Fruit fly (Drosophila melanogaster) whole organism: ENCODE data around the gene ImpL2.
A peak's percentile ranks its signal among the peaks of the same experiment; 100 is the strongest.

Experiments
- CG8478 ChIP-seq: fragments of >200 bp; optimal IDR thresholded peaks from 2 replicates; lab custom pipeline; 2018; ENCODE audit warnings: inconsistent platforms
- Dll ChIP-seq: fragments of >200 bp; optimal IDR thresholded peaks from 2 replicates; lab custom pipeline; 2017
- EcR ChIP-seq, 2 experiments: fragments of >200 bp; optimal IDR thresholded peaks; 2 replicates each; lab custom pipeline; 2017; ENCODE audit warnings: missing biosample characterization in 2 of 2, missing genetic modification characterization in 2 of 2, missing genetic modification reagents in 2 of 2
- pan ChIP-seq: fragments of >200 bp; optimal IDR thresholded peaks from 2 replicates; lab custom pipeline; 2017
- psq ChIP-seq: fragments of >200 bp; optimal IDR thresholded peaks from 2 replicates; lab custom pipeline; 2017
- usp ChIP-seq: fragments of >200 bp; optimal IDR thresholded peaks from 2 replicates; lab custom pipeline; 2017; ENCODE audit warnings: missing biosample characterization, missing genetic modification characterization, mixed read lengths

ImpL2 gene

DNA sequence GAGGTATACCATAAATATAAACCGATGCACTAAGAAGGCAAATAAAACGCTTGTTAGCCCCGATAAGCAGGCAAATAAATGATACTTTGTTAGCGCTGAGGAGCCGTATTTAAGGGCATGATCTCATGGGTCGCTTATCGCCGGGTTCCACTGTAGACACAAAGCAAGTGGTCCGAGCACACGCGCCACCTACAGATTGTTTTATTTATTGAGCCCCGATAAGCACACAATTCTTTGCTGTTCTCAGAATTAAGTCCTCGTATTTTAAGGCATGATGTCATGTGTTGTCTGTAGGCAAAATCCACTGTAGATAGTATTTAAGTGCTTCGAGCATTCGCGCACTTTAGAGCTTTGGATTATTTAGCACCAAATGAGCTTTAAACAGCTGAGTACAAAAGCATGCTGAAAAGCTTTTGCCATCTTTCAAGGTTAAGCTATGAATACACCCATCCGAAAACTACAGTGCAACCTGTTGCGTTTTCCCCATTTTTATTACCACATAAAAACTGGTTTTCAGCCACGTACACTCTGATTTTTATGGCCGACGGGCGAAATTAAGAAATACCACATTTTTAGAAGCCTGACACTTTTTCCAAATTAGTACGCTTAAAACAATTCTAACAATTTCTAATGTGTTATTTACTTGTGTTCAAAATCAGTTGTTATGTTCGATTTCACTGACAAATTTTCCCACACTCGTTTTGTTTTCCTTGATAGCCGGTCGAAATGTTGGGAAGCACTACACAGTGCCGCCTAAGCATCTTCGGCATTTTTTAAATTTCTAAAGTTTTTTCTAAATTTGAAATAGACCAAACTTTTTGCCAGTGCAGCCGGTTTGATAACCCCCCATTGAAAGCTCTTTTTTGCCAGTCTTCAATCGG is 3.7 kb upstream of the ImpL2 start, which contains the start of gene Sqor:
Sqor (plus strand) TSS at position 732 of the 881 bp plus-strand sequence.
- TF ChIP-seq usp (GFP tag; lab: Kevin White, UChicago) = no peak
- no peak for TF ChIP-seq psq (lab: Kevin White, UChicago)
- TF ChIP-seq Dll (lab: Kevin White, UChicago) = no peak
- TF ChIP-seq CG8478 = no peak
- TF ChIP-seq pan (lab: Kevin White, UChicago) = no peak
- TF ChIP-seq EcR (GFP tag; optimal IDR thresholded peaks at IDR 0.05; lab: Kevin White, UChicago) = no peak

dm6 chr3L:4238195-4238594 is 2.2 kb upstream of the ImpL2 start:
- no peak for TF ChIP-seq usp (GFP tag; lab: Kevin White, UChicago)
- no peak for TF ChIP-seq Dll (lab: Kevin White, UChicago)
- no peak for TF ChIP-seq CG8478
- no peak for TF ChIP-seq pan (lab: Kevin White, UChicago)
- TF ChIP-seq psq (lab: Kevin White, UChicago) = no peak
- TF ChIP-seq EcR (GFP tag; optimal IDR thresholded peaks at IDR 0.05; lab: Kevin White, UChicago) = no peak

DNA sequence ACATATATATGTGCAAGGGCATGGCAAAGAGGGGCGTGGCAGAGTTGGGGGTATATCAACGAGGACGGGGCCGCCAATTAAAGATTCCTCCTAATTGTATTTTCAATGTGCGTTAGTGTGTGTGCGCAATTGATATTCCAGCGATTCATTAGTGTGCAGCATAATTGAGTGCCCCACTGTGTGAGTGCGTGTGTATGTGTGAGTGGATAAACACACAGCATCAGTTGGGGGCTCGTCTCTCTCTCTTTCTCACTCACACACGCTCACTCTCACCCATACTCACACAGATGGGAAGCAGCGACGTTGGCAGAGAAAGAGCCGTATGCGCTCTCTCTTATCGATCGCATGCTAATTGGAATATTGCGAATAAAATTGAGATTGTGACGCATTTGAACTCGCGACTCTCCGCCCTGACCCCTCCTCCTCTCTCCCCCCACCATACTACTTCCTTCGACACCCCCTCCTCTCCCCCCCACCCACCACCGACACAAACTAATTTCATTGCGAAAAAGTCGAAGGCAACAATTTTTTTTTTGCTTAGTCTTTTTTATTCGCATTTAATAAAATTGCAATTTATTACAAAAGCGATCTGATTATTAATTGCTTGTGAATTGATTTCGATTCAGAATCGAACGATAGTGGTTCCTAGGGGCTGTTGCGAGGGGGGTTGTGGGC is 2.2 kb downstream of the ImpL2 start:
- TF ChIP-seq EcR (GFP tag; optimal IDR thresholded peaks at IDR 0.05; lab: Kevin White, UChicago) (no peak), Dll (lab: Kevin White, UChicago) (no peak), CG8478 (no peak), pan (lab: Kevin White, UChicago) (no peak), psq (lab: Kevin White, UChicago) (no peak), usp (GFP tag; lab: Kevin White, UChicago) (no peak)

- TF ChIP-seq EcR (GFP tag; optimal IDR thresholded peaks at IDR 0.05; lab: Kevin White, UChicago) = no peak
- TF ChIP-seq psq (lab: Kevin White, UChicago) = no peak
- no peak for TF ChIP-seq usp (GFP tag; lab: Kevin White, UChicago)
- TF ChIP-seq pan (lab: Kevin White, UChicago) = no peak
- TF ChIP-seq Dll (lab: Kevin White, UChicago) = no peak
- no peak for TF ChIP-seq CG8478
Observed at dm6 chr3L:4232724-4233367, 3.1 kb downstream of the ImpL2 start.

- TF ChIP-seq CG8478 (no peak), usp (GFP tag; lab: Kevin White, UChicago) (no peak), pan (lab: Kevin White, UChicago) (no peak), EcR (GFP tag; optimal IDR thresholded peaks at IDR 0.05; lab: Kevin White, UChicago) (no peak), Dll (lab: Kevin White, UChicago) (no peak), psq (lab: Kevin White, UChicago) (no peak)
Observed at dm6 chr3L:4232227-4232626, 3.7 kb downstream of the ImpL2 start.

DNA sequence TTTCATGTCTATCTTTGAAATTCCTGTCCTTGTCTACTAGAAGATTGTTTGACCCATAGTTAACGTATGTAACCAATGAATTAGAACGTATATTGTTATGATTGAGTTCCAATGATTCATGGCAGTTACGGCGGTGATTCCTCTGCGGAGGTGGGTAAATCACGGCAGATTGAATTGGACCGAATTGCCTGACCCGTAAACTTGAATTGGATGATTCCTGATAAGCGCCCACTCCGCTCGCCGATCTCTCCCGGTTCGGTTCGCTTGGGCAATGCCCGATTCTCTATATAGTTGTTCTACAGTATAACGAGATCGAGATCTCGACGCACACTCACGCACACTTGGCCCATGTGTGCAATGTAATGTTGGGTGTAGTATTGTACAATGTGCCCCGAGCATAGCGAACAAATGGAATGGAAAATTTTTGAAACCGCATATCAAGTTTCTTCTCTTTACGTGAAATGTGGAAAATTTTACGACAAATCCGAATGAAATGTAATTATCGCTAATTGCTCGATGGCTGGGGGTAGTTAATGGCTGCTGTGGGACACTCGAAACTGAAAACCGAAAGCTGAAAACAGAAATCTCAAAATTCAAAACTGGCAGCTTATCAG is 4.4 kb downstream of the ImpL2 start:
- no peak for TF ChIP-seq Dll (lab: Kevin White, UChicago)
- TF ChIP-seq CG8478 = no peak
- no peak for TF ChIP-seq pan (lab: Kevin White, UChicago)
- no peak for TF ChIP-seq usp (GFP tag; lab: Kevin White, UChicago)
- no peak for TF ChIP-seq EcR (GFP tag; optimal IDR thresholded peaks at IDR 0.05; lab: Kevin White, UChicago)
- no peak for TF ChIP-seq psq (lab: Kevin White, UChicago)

dm6 chr3L:4230357-4230901 is 5.5 kb downstream of the ImpL2 start:
- no peak for TF ChIP-seq CG8478
- no peak for TF ChIP-seq pan (lab: Kevin White, UChicago)
- TF ChIP-seq usp (GFP tag; lab: Kevin White, UChicago) = no peak

dm6 chr3L:4229365-4229967 is 6.5 kb downstream of the ImpL2 start:
- TF ChIP-seq EcR (GFP tag; optimal IDR thresholded peaks at IDR 0.05; lab: Kevin White, UChicago) (no peak), pan (lab: Kevin White, UChicago) (no peak), CG8478 (no peak), psq (lab: Kevin White, UChicago) (no peak), Dll (lab: Kevin White, UChicago) (no peak), usp (GFP tag; lab: Kevin White, UChicago) (no peak)

- TF ChIP-seq usp (GFP tag; lab: Kevin White, UChicago) = no peak
- no peak for TF ChIP-seq CG8478
- no peak for TF ChIP-seq EcR (GFP tag; optimal IDR thresholded peaks at IDR 0.05; lab: Kevin White, UChicago)
- TF ChIP-seq psq (lab: Kevin White, UChicago) = no peak
- TF ChIP-seq Dll (lab: Kevin White, UChicago) = peak; percentile 5
- no peak for TF ChIP-seq pan (lab: Kevin White, UChicago)
Observed at dm6 chr3L:4228187-4228836, 7.6 kb downstream of the ImpL2 start.

dm6 chr3L:4227164-4227563 is 8.8 kb downstream of the ImpL2 start, which contains the start of gene CG46460:
TSS of gene CG46460 (minus strand) at chr3L:4227302.
- TF ChIP-seq usp (GFP tag; lab: Kevin White, UChicago) = no peak
- no peak for TF ChIP-seq psq (lab: Kevin White, UChicago)
- TF ChIP-seq Dll (lab: Kevin White, UChicago) = peak; percentile 70
- TF ChIP-seq CG8478 = peak; percentile 15
